Worm (Caenorhabditis elegans): ENCODE data around the gene slc-17.5.

DNA sequence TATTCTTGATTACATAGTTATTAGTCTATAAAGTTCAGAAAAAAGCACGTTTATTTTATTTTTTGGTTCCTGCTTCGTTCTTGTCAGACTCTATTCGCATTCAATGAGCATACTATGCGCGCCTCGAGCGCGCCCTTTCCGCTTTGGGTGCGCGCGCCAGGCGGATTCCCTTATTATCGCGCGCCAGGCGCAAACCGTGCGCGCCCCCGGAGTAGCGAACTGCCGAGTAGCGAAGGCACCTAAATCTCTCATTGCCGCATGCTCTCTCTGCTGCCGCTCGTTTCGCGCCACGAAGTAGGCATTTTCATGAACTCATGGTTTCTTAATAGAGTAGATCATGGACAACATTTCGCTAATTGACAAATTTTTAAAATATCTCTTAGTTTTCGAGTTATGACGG lies 42.4 kb upstream of the slc-17.5 start:
- no peak for TF ChIP-seq ets-7 (tag; optimal IDR thresholded peaks at IDR 0.05)
- no peak for TF ChIP-seq ama-1 (optimal IDR thresholded peaks at IDR 0.05)
- TF ChIP-seq B0310.2 (tag; optimal IDR thresholded peaks at IDR 0.05), result no peak
- TF ChIP-seq F13C5.2 (tag; optimal IDR thresholded peaks at IDR 0.05), result no peak
- no peak for TF ChIP-seq flt-1 (GFP tag; IDR thresholded peaks at IDR 0.05)
- no peak for TF ChIP-seq tbx-37 (GFP tag; conservative IDR thresholded peaks at IDR 0.05)
- TF ChIP-seq aly-1 (tag; optimal IDR thresholded peaks at IDR 0.05), result no peak
- TF ChIP-seq scrt-1 (GFP tag; IDR thresholded peaks at IDR 0.05), result no peak
- no peak for TF ChIP-seq ceh-13 (GFP tag; optimal IDR thresholded peaks at IDR 0.05)
- TF ChIP-seq ceh-36 (tag; optimal IDR thresholded peaks at IDR 0.05), result no peak
- no peak for TF ChIP-seq tbx-11 (GFP tag; IDR thresholded peaks at IDR 0.05)
- no peak for TF ChIP-seq sea-1 (GFP tag; conservative IDR thresholded peaks at IDR 0.05)
- no peak for TF ChIP-seq hmg-4 (GFP tag; optimal IDR thresholded peaks at IDR 0.05)

Data from whole organism, early embryonic.